Fruit fly (Drosophila melanogaster) S2 (cell line): ENCODE data around the gene CG4318.

ENCODE experiments used
- CG8478 ChIP-seq: fragments of >200 bp; optimal IDR thresholded peaks from 2 replicates; lab custom pipeline; 2018
- CTCF ChIP-seq, 2 experiments: fragments of >200 bp; optimal IDR thresholded peaks; 2 replicates each; lab custom pipeline; 2018

- no peak for TF ChIP-seq CG8478
- TF ChIP-seq CTCF (optimal IDR thresholded peaks at IDR 0.05; lab: Kevin White, UChicago) = no peak
These were observed 37.5 kb upstream of the CG4318 start for dm6 chrX:13192239-13192638.
